Worm (Caenorhabditis elegans): ENCODE data around the gene ZK1307.4.

Gene ZK1307.4

DNA sequence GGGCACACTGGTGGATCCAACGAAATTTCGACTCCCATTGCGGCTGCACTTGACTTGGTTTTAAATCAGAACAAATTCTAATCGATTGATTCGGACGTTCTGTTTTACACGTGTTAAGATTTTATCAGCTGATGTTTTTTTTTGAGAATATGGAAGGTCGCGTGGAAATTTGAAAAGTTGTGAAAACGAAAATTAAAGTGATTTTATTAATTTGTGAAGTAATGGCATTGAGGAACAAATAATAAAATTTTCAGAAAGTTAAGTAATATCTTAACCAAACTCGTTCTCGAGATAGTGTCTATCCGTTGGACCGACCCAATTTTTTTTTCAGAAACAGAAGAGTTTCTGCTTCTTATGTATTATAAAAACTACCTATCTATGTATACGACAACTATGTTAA lies at the start of gene ZK1307.4:
Gene ZK1307.4, minus strand, starts transcription at position 101 of the 400 bp plus-strand sequence.
- TF ChIP-seq lin-40 (tag; optimal IDR thresholded peaks at IDR 0.05) (no peak), B0035.1 (tag; optimal IDR thresholded peaks at IDR 0.05) (no peak), fkh-3 (tag; optimal IDR thresholded peaks at IDR 0.05) (no peak), T07F8.4 (tag; optimal IDR thresholded peaks at IDR 0.05) (no peak), rpc-1 (optimal IDR thresholded peaks at IDR 0.05) (no peak), rpc-1 (tag; optimal IDR thresholded peaks at IDR 0.05) (no peak), sea-2 (GFP tag; IDR thresholded peaks at IDR 0.05) (no peak), bed-1 (GFP tag; IDR thresholded peaks at IDR 0.05) (no peak), lsy-27 (tag; optimal IDR thresholded peaks at IDR 0.05; ENCODE audit: borderline replicate concordance, insufficient read depth) (no peak), nhr-80 (tag; optimal IDR thresholded peaks at IDR 0.05) (no peak), madf-6 (GFP tag; IDR thresholded peaks at IDR 0.05) (no peak), C06A6.2 (GFP tag; conservative IDR thresholded peaks at IDR 0.05) (no peak), lin-35 (GFP tag; optimal IDR thresholded peaks at IDR 0.05) (no peak)

DNA sequence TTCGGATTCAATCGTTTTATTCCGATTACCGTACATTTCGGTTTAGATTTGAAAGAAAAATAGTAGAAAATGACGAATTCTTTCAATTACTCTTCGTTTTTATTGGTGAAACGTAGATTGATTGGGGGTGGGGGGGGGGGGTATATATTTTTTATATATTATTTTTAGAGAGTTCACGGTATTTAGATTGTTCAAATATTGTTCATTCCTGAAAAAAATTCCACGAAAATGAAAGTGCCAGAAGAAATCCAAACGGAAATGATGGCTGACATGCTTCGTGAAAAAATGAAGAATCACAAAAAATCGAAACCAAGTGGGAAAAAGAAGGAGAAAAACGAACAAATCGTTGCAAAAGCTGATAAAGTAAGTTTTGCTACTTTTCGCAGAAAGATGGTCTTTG lies 48.8 kb upstream of the ZK1307.4 start, which contains the start of the genes Y53C12A.8 and Y53C12A.7:
Gene Y53C12A.8, minus strand, starts transcription at position 101 of the 400 bp plus-strand sequence.
Gene Y53C12A.7, plus strand, starts transcription at position 181 of the 400 bp plus-strand sequence.
- no peak for TF ChIP-seq nfyb-1 (GFP tag; IDR thresholded peaks at IDR 0.05)
- TF ChIP-seq madf-3 (GFP tag; IDR thresholded peaks at IDR 0.05) = no peak
- no peak for TF ChIP-seq lin-54 (GFP tag; optimal IDR thresholded peaks at IDR 0.05)
- no peak for TF ChIP-seq F55B11.4 (tag; optimal IDR thresholded peaks at IDR 0.05; ENCODE audit: borderline replicate concordance, insufficient read depth)
- TF ChIP-seq nhr-120 (GFP tag; IDR thresholded peaks at IDR 0.05) = no peak
- TF ChIP-seq lag-1 (GFP tag; IDR thresholded peaks at IDR 0.05) = no peak

DNA sequence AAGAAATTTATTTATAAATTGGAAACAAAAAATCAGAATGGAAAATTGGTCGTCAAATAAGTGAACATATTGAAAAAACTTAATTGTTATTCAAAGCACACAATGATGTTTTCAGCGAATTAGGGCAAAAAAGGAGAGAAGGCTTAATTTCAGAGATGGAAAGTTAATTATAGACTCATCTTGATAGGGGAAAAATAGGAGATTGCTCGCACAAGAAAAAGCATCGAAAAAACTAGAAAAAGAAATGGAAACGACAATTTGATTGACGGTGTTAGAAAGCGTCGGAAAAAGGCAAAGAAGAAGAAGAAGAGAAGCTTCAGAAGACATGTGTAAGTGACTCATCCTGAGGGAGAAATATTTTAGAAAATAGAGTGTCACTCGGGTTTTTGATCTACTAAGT lies 44.3 kb upstream of the ZK1307.4 start:
- no peak for TF ChIP-seq lsy-27 (tag; optimal IDR thresholded peaks at IDR 0.05; ENCODE audit: borderline replicate concordance, insufficient read depth)
- no peak for TF ChIP-seq attf-6 (GFP tag; IDR thresholded peaks at IDR 0.05)

DNA sequence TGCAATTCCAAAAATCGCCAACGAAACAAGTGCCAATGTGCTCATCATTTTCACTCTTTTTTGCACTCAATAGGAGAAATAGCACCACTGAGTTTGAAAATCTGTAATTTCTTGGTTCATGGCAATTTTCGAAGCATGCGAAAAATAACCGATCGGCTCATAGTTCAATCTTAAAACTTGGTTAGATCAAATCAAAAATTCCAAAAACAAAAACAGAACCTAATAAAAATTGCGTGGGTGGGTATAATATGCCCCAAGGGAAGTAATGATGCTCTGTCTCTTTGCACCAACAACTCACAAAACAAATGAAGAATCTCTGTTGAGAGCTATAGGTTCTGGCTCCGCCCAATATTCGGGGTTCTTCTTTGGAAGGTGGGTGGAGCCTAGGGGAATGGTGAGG lies 40.2 kb upstream of the ZK1307.4 start, which contains the start of gene nlp-11:
Gene nlp-11, minus strand, starts transcription at position 101 of the 400 bp plus-strand sequence.
- no peak for TF ChIP-seq K11D2.4 (GFP tag; IDR thresholded peaks at IDR 0.05)
- TF ChIP-seq bed-1 (GFP tag; IDR thresholded peaks at IDR 0.05) = no peak
- no peak for TF ChIP-seq lsy-27 (tag; optimal IDR thresholded peaks at IDR 0.05; ENCODE audit: borderline replicate concordance, insufficient read depth)
- no peak for TF ChIP-seq madf-6 (GFP tag; IDR thresholded peaks at IDR 0.05)
- no peak for TF ChIP-seq attf-3 (GFP tag; conservative IDR thresholded peaks at IDR 0.05)
- TF ChIP-seq F33H1.4 (GFP tag; IDR thresholded peaks at IDR 0.05) = no peak

DNA sequence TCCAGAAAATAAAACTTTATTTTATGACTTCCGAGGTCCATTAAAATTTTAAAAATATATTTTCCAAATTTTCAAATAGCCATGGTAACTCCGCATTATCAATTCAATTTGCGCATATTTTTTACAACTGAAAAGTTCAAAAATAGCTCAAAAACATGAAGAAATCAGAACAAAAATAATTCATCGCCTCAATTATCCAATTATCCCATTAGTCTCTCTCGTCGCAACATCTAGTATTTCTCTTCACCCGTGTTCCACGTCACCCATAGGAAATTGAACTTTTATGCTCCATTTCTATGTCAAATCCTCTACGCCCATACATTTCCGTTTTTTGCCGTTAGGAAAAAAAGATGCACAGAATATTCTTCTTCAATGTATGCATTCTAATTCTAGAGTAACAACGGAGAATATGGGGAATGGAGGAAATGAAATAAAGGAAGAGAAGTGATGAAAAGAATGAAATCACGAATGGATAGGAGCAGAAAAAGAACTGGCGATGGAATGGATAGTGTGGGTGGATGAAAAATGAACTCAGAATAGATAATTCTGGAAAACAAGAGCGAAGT lies 38.5 kb upstream of the ZK1307.4 start:
- TF ChIP-seq ceh-79 (tag; optimal IDR thresholded peaks at IDR 0.05) (no peak), attf-5 (GFP tag; optimal IDR thresholded peaks at IDR 0.05) (no peak), ceh-40 (GFP tag; IDR thresholded peaks at IDR 0.05) (no peak), B0336.3 (GFP tag; IDR thresholded peaks at IDR 0.05) (no peak), egrh-3 (GFP tag; IDR thresholded peaks at IDR 0.05) (no peak)

DNA sequence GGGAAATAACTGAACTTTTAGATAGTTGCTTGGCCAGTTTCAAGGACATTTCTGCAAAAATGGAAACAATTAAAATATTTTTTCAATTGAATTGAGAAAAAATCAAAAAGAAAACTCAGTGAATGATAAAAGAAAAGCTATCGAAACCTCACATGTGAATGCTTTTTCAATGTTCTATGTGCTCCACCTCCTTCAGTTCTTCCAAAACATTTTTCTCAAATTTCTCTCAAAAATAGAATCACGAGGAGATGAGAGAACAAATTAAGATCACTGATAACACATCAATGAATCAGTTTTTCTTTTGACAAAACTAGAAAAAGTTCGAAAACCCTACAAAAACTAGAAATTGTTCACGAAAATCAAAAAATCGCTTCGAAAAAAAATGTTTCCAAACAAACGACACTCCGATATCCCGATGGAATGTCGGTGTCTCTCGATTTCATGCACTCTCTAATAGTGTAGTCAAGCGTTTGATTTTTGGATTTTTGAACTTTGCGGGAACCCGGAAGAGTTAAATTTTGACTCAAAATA lies 35.1 kb upstream of the ZK1307.4 start, which contains the start of gene ZK1320.9:
Gene ZK1320.9, minus strand, starts transcription at position 51 of the 531 bp plus-strand sequence.
- TF ChIP-seq hmg-1.2 (GFP tag; IDR thresholded peaks at IDR 0.05) (peak; percentile 69), hsf-1 (GFP tag; IDR thresholded peaks at IDR 0.05) (no peak), mes-4 (tag; optimal IDR thresholded peaks at IDR 0.05) (no peak), attf-5 (GFP tag; optimal IDR thresholded peaks at IDR 0.05) (no peak), dox-1 (GFP tag; IDR thresholded peaks at IDR 0.05) (no peak), madf-10 (tag; optimal IDR thresholded peaks at IDR 0.05) (no peak), lsl-1 (GFP tag; optimal IDR thresholded peaks at IDR 0.05) (no peak), F22D6.2 (tag; optimal IDR thresholded peaks at IDR 0.05) (no peak), attf-3 (GFP tag; conservative IDR thresholded peaks at IDR 0.05) (peak; percentile 66), hmg-20 (GFP tag; IDR thresholded peaks at IDR 0.05) (no peak), somi-1 (GFP tag; optimal IDR thresholded peaks at IDR 0.05) (no peak), mel-28 (tag; optimal IDR thresholded peaks at IDR 0.05; ENCODE audit: borderline replicate concordance) (no peak), ztf-26 (tag; optimal IDR thresholded peaks at IDR 0.05) (peak; percentile 14), lag-1 (GFP tag; IDR thresholded peaks at IDR 0.05) (no peak), madf-3 (GFP tag; IDR thresholded peaks at IDR 0.05) (no peak), lin-35 (GFP tag; optimal IDR thresholded peaks at IDR 0.05) (no peak), K11D2.4 (GFP tag; IDR thresholded peaks at IDR 0.05) (no peak)

Data from whole organism, young adult.